Worm (Caenorhabditis elegans): ENCODE measurements around the gene nep-25.

The nep-25 gene

ce11 chrII:5827364-5827763 is 14.7 kb upstream of the nep-25 start, which contains the start of gene tbc-2:
Gene tbc-2, minus strand, starts transcription at chrII:5827443.
- TF ChIP-seq fos-1 (tag; optimal IDR thresholded peaks at IDR 0.05) (no peak), lin-15B (tag; optimal IDR thresholded peaks at IDR 0.05) (no peak), nhr-23 (tag; optimal IDR thresholded peaks at IDR 0.05) (peak; percentile 37), egl-27 (tag; optimal IDR thresholded peaks at IDR 0.05) (no peak), nhr-25 (tag; optimal IDR thresholded peaks at IDR 0.05) (peak; percentile 23), nhr-67 (tag; optimal IDR thresholded peaks at IDR 0.05) (no peak), zag-1 (tag; optimal IDR thresholded peaks at IDR 0.05) (no peak)

- no peak for TF ChIP-seq hmg-11 (tag; optimal IDR thresholded peaks at IDR 0.05)
- no peak for TF ChIP-seq eor-1 (tag; optimal IDR thresholded peaks at IDR 0.05)
- TF ChIP-seq nhr-11 (tag; optimal IDR thresholded peaks at IDR 0.05), result no peak
- TF ChIP-seq lin-15B (tag; optimal IDR thresholded peaks at IDR 0.05), result no peak
- TF ChIP-seq nhr-25 (tag; optimal IDR thresholded peaks at IDR 0.05), result no peak
- no peak for TF ChIP-seq nhr-67 (tag; optimal IDR thresholded peaks at IDR 0.05)
- TF ChIP-seq fkh-10 (GFP tag; optimal IDR thresholded peaks at IDR 0.05), result no peak
- no peak for TF ChIP-seq R02D3.7 (tag; optimal IDR thresholded peaks at IDR 0.05)
- TF ChIP-seq ceh-16 (tag; optimal IDR thresholded peaks at IDR 0.05), result no peak
- TF ChIP-seq nhr-43 (tag; optimal IDR thresholded peaks at IDR 0.05; ENCODE audit: poor library complexity, severe bottlenecking), result no peak
- no peak for TF ChIP-seq mdl-1 (tag; optimal IDR thresholded peaks at IDR 0.05)
- TF ChIP-seq aly-2 (tag; optimal IDR thresholded peaks at IDR 0.05), result no peak
- TF ChIP-seq fos-1 (tag; optimal IDR thresholded peaks at IDR 0.05), result no peak
- TF ChIP-seq elt-1 (tag; optimal IDR thresholded peaks at IDR 0.05), result no peak
Measured at ce11 chrII:5828486-5828885, 13.6 kb upstream of the nep-25 start, which contains the start of gene ZK1248.11. Gene ZK1248.11, minus strand, starts transcription at chrII:5828586.

ce11 chrII:5829940-5830424 is 12.1 kb upstream of the nep-25 start, which contains the start of gene col-74:
Gene col-74, plus strand, starts transcription at chrII:5830374.
- TF ChIP-seq nhr-76 (tag; optimal IDR thresholded peaks at IDR 0.05) (no peak), egl-27 (tag; optimal IDR thresholded peaks at IDR 0.05) (no peak), ceh-9 (tag; optimal IDR thresholded peaks at IDR 0.05) (no peak), elt-2 (tag; optimal IDR thresholded peaks at IDR 0.05) (peak; percentile 74), pqm-1 (tag; optimal IDR thresholded peaks at IDR 0.05) (peak; percentile 56), elt-1 (tag; optimal IDR thresholded peaks at IDR 0.05) (no peak), ceh-82 (tag; optimal IDR thresholded peaks at IDR 0.05) (no peak), snpc-4 (tag; optimal IDR thresholded peaks at IDR 0.05) (no peak), nhr-43 (tag; optimal IDR thresholded peaks at IDR 0.05; ENCODE audit: poor library complexity, severe bottlenecking) (no peak)

- no peak for TF ChIP-seq unc-62 (GFP tag; optimal IDR thresholded peaks at IDR 0.05)
- no peak for TF ChIP-seq ceh-28 (tag; optimal IDR thresholded peaks at IDR 0.05)
- no peak for TF ChIP-seq mml-1 (tag; optimal IDR thresholded peaks at IDR 0.05)
- no peak for TF ChIP-seq eor-1 (tag; optimal IDR thresholded peaks at IDR 0.05)
- TF ChIP-seq nhr-28 (tag; optimal IDR thresholded peaks at IDR 0.05), result no peak
- TF ChIP-seq unc-39 (tag; optimal IDR thresholded peaks at IDR 0.05), result no peak
- no peak for TF ChIP-seq ztf-11 (tag; optimal IDR thresholded peaks at IDR 0.05)
- no peak for TF ChIP-seq R02D3.7 (tag; optimal IDR thresholded peaks at IDR 0.05)
- no peak for TF ChIP-seq ztf-4 (tag; optimal IDR thresholded peaks at IDR 0.05)
- TF ChIP-seq nhr-237 (tag; optimal IDR thresholded peaks at IDR 0.05), result no peak
- no peak for TF ChIP-seq lsy-12 (tag; optimal IDR thresholded peaks at IDR 0.05)
- TF ChIP-seq ama-1 (optimal IDR thresholded peaks at IDR 0.05), result no peak
- no peak for TF ChIP-seq nhr-12 (tag; optimal IDR thresholded peaks at IDR 0.05)
- no peak for TF ChIP-seq egl-27 (tag; optimal IDR thresholded peaks at IDR 0.05)
- TF ChIP-seq nhr-11 (tag; optimal IDR thresholded peaks at IDR 0.05), result no peak
- TF ChIP-seq nfya-1 (tag; optimal IDR thresholded peaks at IDR 0.05; ENCODE audit: insufficient read depth), result no peak
Measured at ce11 chrII:5831373-5831772, 10.7 kb upstream of the nep-25 start.

ce11 chrII:5833136-5833535 is 8.9 kb upstream of the nep-25 start, which contains the start of gene gtap-1:
Gene gtap-1, minus strand, starts transcription at chrII:5833236.
- TF ChIP-seq nhr-77 (tag; optimal IDR thresholded peaks at IDR 0.05) (no peak), mdl-1 (tag; optimal IDR thresholded peaks at IDR 0.05) (no peak), lin-15B (tag; optimal IDR thresholded peaks at IDR 0.05) (no peak), aly-2 (tag; optimal IDR thresholded peaks at IDR 0.05) (no peak), lin-39 (tag; optimal IDR thresholded peaks at IDR 0.05) (no peak), ceh-16 (tag; optimal IDR thresholded peaks at IDR 0.05) (no peak), pqm-1 (tag; optimal IDR thresholded peaks at IDR 0.05) (no peak), unc-62 (GFP tag; optimal IDR thresholded peaks at IDR 0.05) (no peak), eor-1 (tag; optimal IDR thresholded peaks at IDR 0.05) (no peak), egl-27 (tag; optimal IDR thresholded peaks at IDR 0.05) (no peak), nhr-11 (tag; optimal IDR thresholded peaks at IDR 0.05) (no peak), daf-12 (tag; optimal IDR thresholded peaks at IDR 0.05) (no peak), fos-1 (tag; optimal IDR thresholded peaks at IDR 0.05) (no peak), nhr-23 (tag; optimal IDR thresholded peaks at IDR 0.05) (no peak), ceh-82 (tag; optimal IDR thresholded peaks at IDR 0.05) (no peak), egl-5 (tag; optimal IDR thresholded peaks at IDR 0.05) (no peak), tbx-2 (tag; optimal IDR thresholded peaks at IDR 0.05) (no peak), nhr-43 (tag; optimal IDR thresholded peaks at IDR 0.05; ENCODE audit: poor library complexity, severe bottlenecking) (no peak), elt-3 (tag; optimal IDR thresholded peaks at IDR 0.05) (no peak)
